Fruit fly (Drosophila melanogaster) whole organism, embryonic: Measurements from ENCODE around the gene CG11470.
A peak's percentile ranks its signal among the peaks of the same experiment; 100 is the strongest.

ENCODE experiments used
- Abd-B ChIP-seq: fragments of 200-800 bp; sonication (Bioruptor generic); optimal IDR thresholded peaks from 2 replicates; lab custom pipeline; 2018; ENCODE audit warnings: missing biosample characterization, mild to moderate bottlenecking, missing genetic modification characterization, moderate library complexity
- CG10147 ChIP-seq: fragments of 200-800 bp; sonication (Bioruptor generic); optimal IDR thresholded peaks from 2 replicates; lab custom pipeline; 2019; ENCODE audit warnings: missing biosample characterization, mild to moderate bottlenecking, missing genetic modification characterization, moderate library complexity
- CG10321 ChIP-seq: fragments of 200-800 bp; sonication (Bioruptor generic); IDR thresholded peaks from 2 replicates; pipeline ENCODE4 v1.3.6; 2022; ENCODE audit warnings: missing biosample characterization, missing genetic modification characterization
- CG10431 ChIP-seq: fragments of 200-800 bp; sonication (Bioruptor generic); optimal IDR thresholded peaks from 3 replicates; lab custom pipeline; 2018; ENCODE audit warnings: missing biosample characterization, mild to moderate bottlenecking, missing genetic modification characterization
- CG10565 ChIP-seq: fragments of 200-800 bp; sonication (Bioruptor generic); optimal IDR thresholded peaks from 3 replicates; lab custom pipeline; 2016; ENCODE audit warnings: missing biosample characterization, mild to moderate bottlenecking, missing genetic modification characterization
- CG10979 ChIP-seq: fragments of 200-800 bp; sonication (Bioruptor generic); optimal IDR thresholded peaks from 2 replicates; lab custom pipeline; 2018; ENCODE audit warnings: missing biosample characterization, mild to moderate bottlenecking, missing genetic modification characterization, moderate library complexity
- CG11504 ChIP-seq: fragments of 200-800 bp; sonication (Bioruptor generic); optimal IDR thresholded peaks from 3 replicates; lab custom pipeline; 2019; ENCODE audit warnings: missing biosample characterization, mild to moderate bottlenecking, missing genetic modification characterization, moderate library complexity
- CG1233 ChIP-seq: fragments of 200-800 bp; sonication (Bioruptor generic); optimal IDR thresholded peaks from 4 replicates; lab custom pipeline; 2018; ENCODE audit warnings: missing biosample characterization, mild to moderate bottlenecking, missing genetic modification characterization
- CG12942 ChIP-seq: fragments of 200-800 bp; sonication (Bioruptor generic); optimal IDR thresholded peaks from 3 replicates; lab custom pipeline; 2016; ENCODE audit warnings: missing biosample characterization, missing genetic modification characterization
- CG15601 ChIP-seq: fragments of 200-800 bp; sonication (Bioruptor generic); optimal IDR thresholded peaks from 3 replicates; lab custom pipeline; 2019; ENCODE audit warnings: missing biosample characterization, mild to moderate bottlenecking, missing genetic modification characterization, moderate library complexity
- CG1602 ChIP-seq: fragments of 200-800 bp; sonication (Bioruptor generic); optimal IDR thresholded peaks from 3 replicates; lab custom pipeline; 2016; ENCODE audit warnings: missing biosample characterization, missing genetic modification characterization
- CG2199 ChIP-seq: fragments of 200-800 bp; sonication (Bioruptor generic); IDR thresholded peaks from 3 replicates; pipeline ENCODE4 v1.3.6; 2022; ENCODE audit warnings: missing biosample characterization, missing genetic modification characterization
- CG33557 ChIP-seq: fragments of 200-800 bp; sonication (Bioruptor generic); optimal IDR thresholded peaks from 2 replicates; lab custom pipeline; 2019; ENCODE audit warnings: missing biosample characterization, mild to moderate bottlenecking, missing genetic modification characterization, moderate library complexity
- CG4424 ChIP-seq: fragments of 200-800 bp; sonication (Bioruptor generic); optimal IDR thresholded peaks from 3 replicates; lab custom pipeline; 2016; ENCODE audit warnings: missing biosample characterization, missing genetic modification characterization
- CG4617 ChIP-seq: fragments of 200-800 bp; sonication (Bioruptor generic); optimal IDR thresholded peaks from 3 replicates; lab custom pipeline; 2016; ENCODE audit warnings: missing biosample characterization, missing genetic modification characterization, borderline replicate concordance
- Chrac-16 ChIP-seq: fragments of 200-800 bp; sonication (Bioruptor generic); optimal IDR thresholded peaks from 3 replicates; lab custom pipeline; 2016; ENCODE audit warnings: missing biosample characterization, missing genetic modification characterization
- CoRest ChIP-seq: fragments of 200-800 bp; sonication (Bioruptor generic); optimal IDR thresholded peaks from 3 replicates; lab custom pipeline; 2018; ENCODE audit warnings: missing biosample characterization, mild to moderate bottlenecking, missing genetic modification characterization, moderate library complexity
- HHEX ChIP-seq: fragments of 200-800 bp; sonication (Bioruptor generic); optimal IDR thresholded peaks from 3 replicates; lab custom pipeline; 2017; ENCODE audit warnings: missing biosample characterization, mild to moderate bottlenecking, missing genetic modification characterization, missing genetic modification reagents
- HLH54F ChIP-seq: fragments of 200-800 bp; sonication (Bioruptor generic); optimal IDR thresholded peaks from 3 replicates; lab custom pipeline; 2016; ENCODE audit warnings: missing biosample characterization, missing genetic modification characterization
- HmgZ ChIP-seq: fragments of 200-800 bp; sonication (Bioruptor generic); optimal IDR thresholded peaks from 2 replicates; lab custom pipeline; 2018; ENCODE audit warnings: missing biosample characterization, mild to moderate bottlenecking, missing genetic modification characterization
- Med ChIP-seq: fragments of 200-800 bp; sonication (Bioruptor generic); peaks from one replicate; lab custom pipeline; 2016; ENCODE audit warnings: missing biosample characterization, missing genetic modification characterization, mild to moderate bottlenecking, inconsistent platforms, moderate library complexity
- Meics ChIP-seq: fragments of 200-800 bp; sonication (Bioruptor generic); optimal IDR thresholded peaks from 2 replicates; lab custom pipeline; 2017; ENCODE audit warnings: missing biosample characterization, mild to moderate bottlenecking, missing genetic modification characterization
- Neu2 ChIP-seq: fragments of 200-800 bp; sonication (Bioruptor generic); optimal IDR thresholded peaks from 3 replicates; lab custom pipeline; 2016; ENCODE audit warnings: missing biosample characterization, missing genetic modification characterization, borderline replicate concordance
- NfI ChIP-seq: fragments of 200-800 bp; sonication (Bioruptor generic); optimal IDR thresholded peaks from 3 replicates; lab custom pipeline; 2018; ENCODE audit warnings: missing biosample characterization, mild to moderate bottlenecking, missing genetic modification characterization, moderate library complexity
- Optix ChIP-seq: fragments of 200-800 bp; sonication (Bioruptor generic); IDR thresholded peaks from 3 replicates; pipeline ENCODE4 v1.3.6; 2022; ENCODE audit warnings: missing biosample characterization, missing genetic modification characterization
- Ssrp ChIP-seq: fragments of 200-800 bp; sonication (Bioruptor generic); optimal IDR thresholded peaks from 2 replicates; lab custom pipeline; 2018; ENCODE audit warnings: missing biosample characterization, mild to moderate bottlenecking, missing genetic modification characterization, moderate library complexity
- Tbp ChIP-seq: fragments of >200 bp; optimal IDR thresholded peaks from 2 replicates; lab custom pipeline; 2018; ENCODE audit warnings: missing biosample characterization, missing genetic modification characterization
- Vsx1 ChIP-seq: fragments of 200-800 bp; sonication (Bioruptor generic); optimal IDR thresholded peaks from 2 replicates; lab custom pipeline; 2017; ENCODE audit warnings: missing biosample characterization, mild to moderate bottlenecking, missing genetic modification characterization, missing genetic modification reagents
- al ChIP-seq: fragments of 200-800 bp; sonication (Bioruptor generic); IDR thresholded peaks from 2 replicates; pipeline ENCODE4 v1.3.6; 2022; ENCODE audit warnings: missing biosample characterization, missing genetic modification characterization
- br ChIP-seq: fragments of >200 bp; optimal IDR thresholded peaks from 2 replicates; lab custom pipeline; 2017
- cato ChIP-seq: fragments of 200-800 bp; sonication (Bioruptor generic); optimal IDR thresholded peaks from 2 replicates; lab custom pipeline; 2016; ENCODE audit warnings: missing biosample characterization, missing genetic modification characterization, borderline replicate concordance
- dmrt11E ChIP-seq: fragments of 200-800 bp; sonication (Bioruptor generic); optimal IDR thresholded peaks from 3 replicates; lab custom pipeline; 2018; ENCODE audit warnings: missing biosample characterization, mild to moderate bottlenecking, missing genetic modification characterization, moderate library complexity
- esg ChIP-seq: fragments of 200-800 bp; sonication (Bioruptor generic); conservative IDR thresholded peaks from 2 replicates; pipeline ENCODE4 v1.3.6; 2022; ENCODE audit warnings: missing biosample characterization, missing genetic modification characterization
- gfzf ChIP-seq: fragments of 200-800 bp; sonication (Bioruptor generic); optimal IDR thresholded peaks from 2 replicates; lab custom pipeline; 2016; ENCODE audit warnings: missing biosample characterization, mild to moderate bottlenecking, missing genetic modification characterization, moderate library complexity
- grau ChIP-seq: fragments of 200-800 bp; optimal IDR thresholded peaks from 3 replicates; lab custom pipeline; 2019; ENCODE audit warnings: missing biosample characterization, mild to moderate bottlenecking, missing genetic modification characterization, moderate library complexity
- gsb-n ChIP-seq: fragments of 200-800 bp; sonication (Bioruptor generic); optimal IDR thresholded peaks from 3 replicates; lab custom pipeline; 2018; ENCODE audit warnings: missing biosample characterization, mild to moderate bottlenecking, missing genetic modification characterization
- jing ChIP-seq: fragments of 200-800 bp; sonication (Bioruptor generic); optimal IDR thresholded peaks from 2 replicates; lab custom pipeline; 2018; ENCODE audit warnings: missing biosample characterization, mild to moderate bottlenecking, missing genetic modification characterization
- mld ChIP-seq: fragments of 200-800 bp; sonication (Bioruptor generic); IDR thresholded peaks from 3 replicates; pipeline ENCODE4 v1.3.6; 2022; ENCODE audit warnings: missing biosample characterization, missing genetic modification characterization; ENCODE audit not compliant: partially characterized antibody
- nmo ChIP-seq: fragments of 200-800 bp; sonication (Bioruptor generic); optimal IDR thresholded peaks from 2 replicates; lab custom pipeline; 2018; ENCODE audit warnings: missing biosample characterization, mild to moderate bottlenecking, missing genetic modification characterization, moderate library complexity
- oc ChIP-seq: fragments of 200-800 bp; sonication (Bioruptor generic); optimal IDR thresholded peaks from 2 replicates; lab custom pipeline; 2018; ENCODE audit warnings: missing biosample characterization, mild to moderate bottlenecking, missing genetic modification characterization, moderate library complexity
- pnt ChIP-seq: fragments of 200-800 bp; sonication (Bioruptor generic); optimal IDR thresholded peaks from 3 replicates; lab custom pipeline; 2016; ENCODE audit warnings: missing biosample characterization, missing genetic modification characterization
- row ChIP-seq: fragments of 200-800 bp; sonication (Bioruptor generic); IDR thresholded peaks from 3 replicates; pipeline ENCODE4 v1.3.6; 2022; ENCODE audit warnings: missing biosample characterization, missing genetic modification characterization
- sc ChIP-seq, 3 experiments: fragments of >200 bp in 2 of 3; fragments of 200-800 bp in 1 of 3; sonication (Bioruptor generic) in 1 of 3; optimal IDR thresholded peaks; 2 replicates in 2 of 3; 3 replicates in 1 of 3; lab custom pipeline; 2017; ENCODE audit warnings: mild to moderate bottlenecking in 1 of 3, missing biosample characterization in 1 of 3, missing genetic modification characterization in 1 of 3, missing genetic modification reagents in 1 of 3
- sens ChIP-seq: fragments of 200-800 bp; sonication (Bioruptor generic); peaks from one replicate; lab custom pipeline; 2016; ENCODE audit warnings: missing biosample characterization, missing genetic modification characterization
- stc ChIP-seq: fragments of 200-800 bp; sonication (Bioruptor generic); IDR thresholded peaks from 2 replicates; pipeline ENCODE4 v1.3.6; 2022; ENCODE audit warnings: missing biosample characterization, missing genetic modification characterization
- tin ChIP-seq: fragments of 200-800 bp; sonication (Bioruptor generic); optimal IDR thresholded peaks from 3 replicates; lab custom pipeline; 2016; ENCODE audit warnings: missing biosample characterization, missing genetic modification characterization
- toy ChIP-seq: fragments of 200-800 bp; sonication (Bioruptor generic); IDR thresholded peaks from 2 replicates; pipeline ENCODE4 v1.3.6; 2022; ENCODE audit warnings: missing biosample characterization, missing genetic modification characterization
- usp ChIP-seq: fragments of >200 bp; optimal IDR thresholded peaks from 2 replicates; lab custom pipeline; 2017; ENCODE audit warnings: missing biosample characterization, missing genetic modification characterization
- zen ChIP-seq: fragments of 200-800 bp; sonication (Bioruptor generic); optimal IDR thresholded peaks from 3 replicates; lab custom pipeline; 2018; ENCODE audit warnings: missing biosample characterization, mild to moderate bottlenecking, missing genetic modification characterization, moderate library complexity

CG11470 gene

DNA sequence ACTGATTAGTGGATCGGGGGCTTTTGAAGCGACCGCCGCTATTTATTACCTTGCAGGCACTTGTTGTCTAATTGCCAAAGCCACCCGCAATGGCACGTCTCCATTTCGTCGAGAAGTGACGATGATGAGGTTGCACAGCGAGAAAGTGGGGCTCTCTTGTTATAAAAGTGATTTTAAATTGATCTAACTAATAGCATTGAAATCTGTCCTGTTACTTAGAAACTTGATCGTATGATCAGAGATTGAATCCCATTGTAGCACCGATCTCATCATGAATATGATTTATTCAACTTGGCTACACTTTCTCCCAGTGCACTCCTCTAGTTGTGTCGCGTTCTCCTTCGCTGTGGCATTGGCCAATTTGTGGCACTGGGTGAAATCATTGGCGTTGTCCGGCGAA lies 5.3 kb downstream of the CG11470 start (continued):
- TF ChIP-seq Neu2 (GFP tag; lab: Kevin White, UChicago) (no peak), CG12942 (GFP tag; lab: Kevin White, UChicago) (no peak), HmgZ (tag; lab: Kevin White, UChicago) (no peak), row (GFP tag; lab: Robert Waterston, UW) (peak; percentile 40; the same call in 2 of the 3 replicates), Tbp (no peak), br (lab: Kevin White, UChicago) (no peak), CG10321 (GFP tag; lab: Robert Waterston, UW) (no peak), jing (GFP tag; lab: Kevin White, UChicago) (peak; percentile 11), pnt (GFP tag; lab: Kevin White, UChicago) (no peak), CG10565 (no peak), esg (GFP tag; lab: Robert Waterston, UW) (no peak), CG10431 (GFP tag; lab: Kevin White, UChicago) (no peak), usp (GFP tag; lab: Kevin White, UChicago) (no peak), CG33557 (GFP tag; lab: Kevin White, UChicago) (no peak), Ssrp (tag; lab: Kevin White, UChicago) (peak; percentile 7), CG11504 (tag; lab: Kevin White, UChicago) (peak; percentile 10), CG10979 (tag; lab: Kevin White, UChicago) (peak; percentile 34), tin (GFP tag; lab: Kevin White, UChicago) (no peak), cato (GFP tag; lab: Kevin White, UChicago) (no peak), gfzf (no peak), stc (GFP tag; lab: Robert Waterston, UW) (no peak)

DNA sequence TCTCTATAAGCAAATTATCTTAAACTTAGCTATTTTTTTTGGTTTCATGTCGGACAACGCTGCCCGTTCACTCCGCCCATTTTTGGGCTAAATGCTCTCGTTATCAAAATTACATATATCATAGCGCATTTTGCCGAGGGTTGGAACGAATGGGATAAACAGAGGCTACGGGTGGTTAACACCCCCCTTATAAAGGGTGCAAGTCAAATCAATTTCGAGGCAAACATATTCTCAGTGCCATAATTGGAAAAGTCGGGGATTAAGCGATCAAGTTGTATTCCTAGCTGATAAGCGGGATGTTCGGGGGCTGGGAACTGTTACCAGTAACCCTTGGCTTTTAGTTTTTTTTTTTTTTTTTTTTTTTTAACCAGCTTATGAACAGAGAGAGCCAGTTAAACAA lies 6.3 kb downstream of the CG11470 start:
- peak; percentile 18 for TF ChIP-seq sens (GFP tag; lab: Kevin White, UChicago)
- no peak for TF ChIP-seq toy
- TF ChIP-seq HLH54F (GFP tag; lab: Kevin White, UChicago): no peak
- TF ChIP-seq gsb-n: peak; percentile 61
- TF ChIP-seq Optix (GFP tag; lab: Robert Waterston, UW): 0 out of 3 replicates have a peak, but pooled peaks have one; percentile 22
- TF ChIP-seq oc (tag; lab: Kevin White, UChicago): peak; percentile 72
- TF ChIP-seq, all 482 proteins: peak for 4

DNA sequence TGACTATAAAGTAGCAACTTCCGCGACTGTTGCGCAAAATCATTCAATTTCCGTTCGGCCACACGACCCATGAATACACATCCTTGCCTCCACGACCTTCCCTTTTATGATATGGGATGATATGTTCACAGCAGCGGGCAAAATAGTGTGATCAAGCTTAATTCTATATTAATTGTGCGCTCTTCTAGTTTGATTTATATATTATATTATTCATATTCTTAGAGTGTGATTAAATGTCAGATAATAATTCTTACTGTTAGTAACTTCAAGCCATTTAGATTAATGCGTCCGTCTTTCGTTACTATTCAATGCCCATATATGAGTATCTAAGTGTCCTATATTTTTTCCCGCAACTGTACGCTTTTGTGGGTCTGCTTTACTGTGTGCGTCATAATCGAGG lies 8.1 kb downstream of the CG11470 start:
- TF ChIP-seq CG2199 (GFP tag; lab: Robert Waterston, UW) (no peak), Abd-B (GFP tag; lab: Kevin White, UChicago) (no peak), sc (optimal IDR thresholded peaks at IDR 0.05; lab: Kevin White, UChicago) (no peak), sc (GFP tag; optimal IDR thresholded peaks at IDR 0.05; lab: Kevin White, UChicago) (peak; percentile 10), CG4424 (GFP tag; lab: Kevin White, UChicago) (peak; percentile 53), Meics (GFP tag; lab: Kevin White, UChicago) (peak; percentile 32), nmo (GFP tag; lab: Kevin White, UChicago) (peak; percentile 55), grau (peak; percentile 59), mld (GFP tag; lab: Robert Waterston, UW) (no peak), Chrac-16 (peak; percentile 16), HHEX (GFP tag; lab: Kevin White, UChicago) (peak; percentile 28), CG10147 (GFP tag; lab: Kevin White, UChicago) (no peak), CG4617 (no peak), CG1602 (GFP tag; lab: Kevin White, UChicago) (peak; percentile 16), al (no peak), Med (GFP tag; lab: Kevin White, UChicago) (peak; percentile 20), sens (GFP tag; lab: Kevin White, UChicago) (peak; percentile 61), Vsx1 (GFP tag; lab: Kevin White, UChicago) (no peak), CG15601 (tag; lab: Kevin White, UChicago) (peak; percentile 38), CG1233 (GFP tag; lab: Kevin White, UChicago) (peak; percentile 0), zen (tag; lab: Kevin White, UChicago) (peak; percentile 43), dmrt11E (tag; lab: Kevin White, UChicago) (peak; percentile 74), NfI (GFP tag; lab: Kevin White, UChicago) (peak; percentile 30), CoRest (tag; lab: Kevin White, UChicago) (peak; percentile 61)
